Worm (Caenorhabditis elegans): ENCODE results near the gene C01G10.9.

C01G10.9 gene

DNA sequence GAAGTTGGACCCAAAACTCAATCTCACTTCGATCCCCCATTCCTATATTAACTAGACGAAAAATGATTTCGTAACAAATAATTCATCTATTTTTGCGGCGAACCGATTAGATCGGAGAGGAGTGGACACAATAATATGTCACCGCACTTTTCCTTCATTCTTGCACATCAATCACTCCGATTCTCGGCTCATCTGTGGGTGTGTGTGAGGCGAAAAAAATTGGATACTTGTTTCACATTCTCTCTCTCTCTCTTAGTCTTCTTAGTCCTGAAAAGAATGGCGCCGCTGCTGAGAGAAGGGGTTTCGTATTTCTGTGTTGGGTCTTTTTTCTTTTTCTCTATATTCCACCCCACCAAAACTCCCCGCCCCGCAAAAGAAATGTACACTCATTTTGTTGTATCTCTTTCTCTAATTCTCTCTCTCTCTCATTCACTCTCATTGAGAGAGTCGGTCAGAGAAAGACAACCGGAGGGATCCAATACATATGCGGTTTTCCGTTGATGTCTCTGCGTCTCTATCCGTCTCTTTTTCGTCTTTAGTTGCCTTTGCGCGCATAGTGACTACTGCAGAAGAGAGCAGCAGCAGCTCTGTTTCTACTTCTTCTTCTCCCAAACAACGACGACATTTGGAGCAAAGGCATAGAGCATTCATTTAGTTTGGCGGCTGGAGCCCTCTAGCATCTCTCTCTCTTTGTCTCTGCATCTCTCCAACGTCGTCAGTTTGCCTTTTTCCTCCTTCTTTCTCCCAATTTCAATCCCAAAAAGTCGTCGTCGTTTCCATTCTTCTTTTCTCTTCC lies 11.1 kb upstream of the C01G10.9 start, which contains the start of gene unc-76 (continued):
- TF ChIP-seq ztf-11 (tag; optimal IDR thresholded peaks at IDR 0.05) (peak in 1 of 2 experiments; percentile 58), mep-1 (tag; optimal IDR thresholded peaks at IDR 0.05) (peak; percentile 92), ceh-63 (GFP tag; optimal IDR thresholded peaks at IDR 0.05) (no peak), blmp-1 (tag; optimal IDR thresholded peaks at IDR 0.05) (peak; percentile 36), elt-3 (tag; optimal IDR thresholded peaks at IDR 0.05) (no peak), unc-62 (GFP tag; optimal IDR thresholded peaks at IDR 0.05) (no peak), unc-86 (tag; optimal IDR thresholded peaks at IDR 0.05) (peak; percentile 92), zag-1 (tag; optimal IDR thresholded peaks at IDR 0.05) (peak; percentile 91), nhr-76 (tag; optimal IDR thresholded peaks at IDR 0.05) (no peak), pqm-1 (tag; optimal IDR thresholded peaks at IDR 0.05) (no peak), unc-98 (GFP tag; IDR thresholded peaks at IDR 0.05) (no peak), dsc-1 (tag; optimal IDR thresholded peaks at IDR 0.05) (peak; percentile 89), fkh-8 (tag; optimal IDR thresholded peaks at IDR 0.05) (peak; percentile 95), lin-35 (GFP tag; optimal IDR thresholded peaks at IDR 0.05) (peak; percentile 38 to 70), jun-1 (tag; optimal IDR thresholded peaks at IDR 0.05) (peak; percentile 81), egl-13 (tag; optimal IDR thresholded peaks at IDR 0.05) (no peak), C16A3.4 (tag; optimal IDR thresholded peaks at IDR 0.05) (peak; percentile 66), vab-15 (tag; optimal IDR thresholded peaks at IDR 0.05) (no peak), Y116A8C.19 (tag; optimal IDR thresholded peaks at IDR 0.05; ENCODE audit: borderline replicate concordance) (no peak), nhr-77 (tag; optimal IDR thresholded peaks at IDR 0.05) (peak; percentile 71), F16B12.6 (tag; optimal IDR thresholded peaks at IDR 0.05) (peak; percentile 12), ama-1 (optimal IDR thresholded peaks at IDR 0.05) (no peak), ztf-4 (tag; optimal IDR thresholded peaks at IDR 0.05) (peak; percentile 53), nhr-20 (tag; optimal IDR thresholded peaks at IDR 0.05) (peak; percentile 81), swsn-7 (tag; optimal IDR thresholded peaks at IDR 0.05) (peak; percentile 90), nhr-47 (tag; optimal IDR thresholded peaks at IDR 0.05) (peak; percentile 88), sptf-1 (tag; optimal IDR thresholded peaks at IDR 0.05) (no peak), unc-130 (tag; optimal IDR thresholded peaks at IDR 0.05) (peak; percentile 19), lin-39 (tag; optimal IDR thresholded peaks at IDR 0.05) (peak; percentile 63), ceh-90 (tag; optimal IDR thresholded peaks at IDR 0.05) (no peak), skn-1 (tag; optimal IDR thresholded peaks at IDR 0.05) (peak; percentile 20), elt-2 (tag; optimal IDR thresholded peaks at IDR 0.05) (no peak), lir-3 (tag; optimal IDR thresholded peaks at IDR 0.05; ENCODE audit: poor library complexity) (peak; percentile 81), tlp-1 (tag; optimal IDR thresholded peaks at IDR 0.05) (no peak), nhr-84 (tag; optimal IDR thresholded peaks at IDR 0.05) (no peak)

DNA sequence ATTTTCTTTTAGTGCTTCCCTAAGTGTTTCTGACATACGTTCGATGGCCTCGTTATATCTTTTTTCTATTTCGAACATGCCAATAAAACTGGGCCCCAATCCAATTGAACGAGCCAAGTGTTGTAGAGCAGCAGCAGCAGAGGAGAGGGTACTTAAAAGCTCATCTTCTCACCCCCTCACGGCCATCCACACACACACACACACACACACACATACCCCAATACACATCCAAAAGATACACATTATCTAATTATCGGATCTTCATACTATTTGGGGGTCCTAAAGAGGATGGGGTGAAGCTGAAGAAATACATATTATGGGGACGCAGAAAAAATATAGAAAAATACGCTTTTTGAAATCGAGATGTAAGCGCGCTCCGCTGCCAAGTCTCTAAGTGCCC lies 9.6 kb upstream of the C01G10.9 start:
- TF ChIP-seq lin-14 (GFP tag; optimal IDR thresholded peaks at IDR 0.05): peak; percentile 64
- no peak for TF ChIP-seq fkh-4 (tag; optimal IDR thresholded peaks at IDR 0.05; ENCODE audit: borderline replicate concordance)

DNA sequence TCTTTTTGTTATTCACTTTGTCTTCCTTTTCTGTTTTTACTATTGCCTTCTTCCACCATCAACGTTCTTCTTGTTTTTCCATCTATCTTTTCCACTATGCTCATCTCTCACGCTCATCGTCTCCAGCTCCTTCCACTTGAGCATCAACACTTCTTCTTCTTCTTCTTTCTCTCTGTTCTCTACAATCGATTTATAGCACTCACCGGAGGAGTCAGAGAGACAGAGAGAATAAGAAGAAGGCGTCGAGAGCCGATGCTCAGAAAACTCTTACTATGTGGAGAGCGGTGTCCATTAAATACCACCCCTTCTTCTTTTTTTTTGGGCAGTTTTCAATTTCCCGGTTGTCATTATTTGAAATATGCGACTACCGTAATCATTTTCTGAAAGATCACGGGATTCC lies 7.4 kb upstream of the C01G10.9 start:
- TF ChIP-seq efl-1 (optimal IDR thresholded peaks at IDR 0.05) (peak; percentile 12 to 24), efl-1 (GFP tag; optimal IDR thresholded peaks at IDR 0.05 in 1 of 2) (peak in 1 of 2 experiments; percentile 11), unc-98 (GFP tag; IDR thresholded peaks at IDR 0.05) (no peak), unc-30 (tag; optimal IDR thresholded peaks at IDR 0.05) (no peak), skn-1 (tag; optimal IDR thresholded peaks at IDR 0.05) (no peak), fkh-4 (tag; optimal IDR thresholded peaks at IDR 0.05; ENCODE audit: borderline replicate concordance) (no peak), fkh-8 (tag; optimal IDR thresholded peaks at IDR 0.05) (no peak), lsy-2 (tag; optimal IDR thresholded peaks at IDR 0.05) (peak in 1 of 2 experiments; percentile 36), ceh-82 (tag; optimal IDR thresholded peaks at IDR 0.05) (peak in 2 of 3 experiments; percentile 16 to 48), jun-1 (tag; optimal IDR thresholded peaks at IDR 0.05) (no peak), ztf-11 (tag; optimal IDR thresholded peaks at IDR 0.05) (no peak), hlh-4 (tag; optimal IDR thresholded peaks at IDR 0.05) (no peak), lin-14 (GFP tag; optimal IDR thresholded peaks at IDR 0.05) (peak; percentile 68), nhr-47 (tag; optimal IDR thresholded peaks at IDR 0.05) (peak; percentile 11), hlh-17 (GFP tag; optimal IDR thresholded peaks at IDR 0.05; ENCODE audit: borderline replicate concordance) (no peak), C34B4.2 (tag; optimal IDR thresholded peaks at IDR 0.05) (no peak), vab-15 (tag; optimal IDR thresholded peaks at IDR 0.05) (no peak), hpl-2 (GFP tag; optimal IDR thresholded peaks at IDR 0.05) (no peak), irx-1 (tag; optimal IDR thresholded peaks at IDR 0.05) (no peak), isw-1 (GFP tag; IDR thresholded peaks at IDR 0.05) (no peak), lin-35 (GFP tag; optimal IDR thresholded peaks at IDR 0.05) (peak in 1 of 2 experiments; percentile 11), mab-9 (GFP tag; IDR thresholded peaks at IDR 0.05) (no peak), unc-86 (tag; optimal IDR thresholded peaks at IDR 0.05) (no peak)

Measured in whole organism, L1 larva.